Fruit fly (Drosophila melanogaster) whole organism, prepupa: ENCODE measurements around the gene SC35.
A peak's percentile ranks its signal among the peaks of the same experiment; 100 is the strongest.

Source experiments
- CG10631 ChIP-seq: fragments of 200-800 bp; sonication (Bioruptor generic); optimal IDR thresholded peaks from 2 replicates; lab custom pipeline; 2016; ENCODE audit warnings: missing biosample characterization, missing genetic modification characterization
- CG11294 ChIP-seq: fragments of 200-800 bp; sonication (Bioruptor generic); IDR thresholded peaks from 2 replicates; pipeline ENCODE4 v1.3.6; 2022; ENCODE audit warnings: missing biosample characterization, missing genetic modification characterization
- CG11762 ChIP-seq: fragments of 200-800 bp; sonication (Bioruptor generic); optimal IDR thresholded peaks from 3 replicates; lab custom pipeline; 2016; ENCODE audit warnings: missing biosample characterization, missing genetic modification characterization; ENCODE audit not compliant: insufficient read depth
- CG11902 ChIP-seq: fragments of 200-800 bp; sonication (Bioruptor generic); optimal IDR thresholded peaks from 3 replicates; lab custom pipeline; 2016; ENCODE audit warnings: missing biosample characterization, missing genetic modification characterization
- CG15336 ChIP-seq: fragments of 200-800 bp; sonication (Bioruptor generic); IDR thresholded peaks from 2 replicates; pipeline ENCODE4 v1.3.6; 2022; ENCODE audit warnings: missing biosample characterization, missing genetic modification characterization
- CG1621 ChIP-seq: fragments of 200-800 bp; sonication (Bioruptor generic); optimal IDR thresholded peaks from 3 replicates; lab custom pipeline; 2018; ENCODE audit warnings: missing biosample characterization, mild to moderate bottlenecking, missing genetic modification characterization
- CG16779 ChIP-seq: fragments of 200-800 bp; sonication (Bioruptor generic); optimal IDR thresholded peaks from 3 replicates; lab custom pipeline; 2017; ENCODE audit warnings: missing biosample characterization, mild to moderate bottlenecking, missing genetic modification characterization
- CG31627 ChIP-seq: fragments of 200-800 bp; sonication (Bioruptor generic); optimal IDR thresholded peaks from 3 replicates; lab custom pipeline; 2016; ENCODE audit warnings: missing biosample characterization, missing genetic modification characterization
- CG32006 ChIP-seq: fragments of 200-800 bp; sonication (Bioruptor generic); optimal IDR thresholded peaks from 3 replicates; lab custom pipeline; 2017; ENCODE audit warnings: missing biosample characterization, mild to moderate bottlenecking, missing genetic modification characterization
- CG34406 ChIP-seq: fragments of 200-800 bp; sonication (Bioruptor generic); optimal IDR thresholded peaks from 3 replicates; lab custom pipeline; 2016; ENCODE audit warnings: missing biosample characterization, missing genetic modification characterization
- CG3919 ChIP-seq: fragments of 200-800 bp; sonication (Bioruptor generic); optimal IDR thresholded peaks from 3 replicates; lab custom pipeline; 2016; ENCODE audit warnings: missing biosample characterization, missing genetic modification characterization
- CG4318 ChIP-seq: fragments of 200-800 bp; sonication (Bioruptor generic); optimal IDR thresholded peaks from 3 replicates; lab custom pipeline; 2017; ENCODE audit warnings: missing biosample characterization, mild to moderate bottlenecking, missing genetic modification characterization
- CG6163 ChIP-seq: fragments of 200-800 bp; sonication (Bioruptor generic); IDR thresholded peaks from 3 replicates; pipeline ENCODE4 v1.3.6; 2022; ENCODE audit warnings: missing biosample characterization, missing genetic modification characterization
- CG6792 ChIP-seq: fragments of 200-800 bp; sonication (Bioruptor generic); optimal IDR thresholded peaks from 3 replicates; lab custom pipeline; 2016; ENCODE audit warnings: missing biosample characterization, missing genetic modification characterization
- CG6808 ChIP-seq: fragments of 200-800 bp; sonication (Bioruptor generic); optimal IDR thresholded peaks from 3 replicates; lab custom pipeline; 2017; ENCODE audit warnings: missing biosample characterization, missing genetic modification characterization, mild to moderate bottlenecking, moderate library complexity, missing genetic modification reagents
- CG6854 ChIP-seq: fragments of 200-800 bp; sonication (Bioruptor generic); optimal IDR thresholded peaks from 2 replicates; lab custom pipeline; 2017; ENCODE audit warnings: missing biosample characterization, mild to moderate bottlenecking, missing genetic modification characterization
- CG8119 ChIP-seq: fragments of 200-800 bp; sonication (Bioruptor generic); IDR thresholded peaks from 3 replicates; pipeline ENCODE4 v1.3.6; 2022; ENCODE audit warnings: missing biosample characterization, missing genetic modification characterization
- CG8632 ChIP-seq: fragments of 200-800 bp; sonication (Bioruptor generic); optimal IDR thresholded peaks from 3 replicates; lab custom pipeline; 2016; ENCODE audit warnings: missing biosample characterization, missing genetic modification characterization
- CG9139 ChIP-seq: fragments of 200-800 bp; sonication (Bioruptor generic); optimal IDR thresholded peaks from 3 replicates; lab custom pipeline; 2017; ENCODE audit warnings: missing biosample characterization, mild to moderate bottlenecking, missing genetic modification characterization
- Eip75B ChIP-seq: fragments of 200-800 bp; sonication (Bioruptor generic); optimal IDR thresholded peaks from 3 replicates; lab custom pipeline; 2016; ENCODE audit warnings: missing biosample characterization, missing genetic modification characterization
- Eip78C ChIP-seq: fragments of 200-800 bp; sonication (Bioruptor generic); peaks from one replicate; lab custom pipeline; 2016; ENCODE audit warnings: missing biosample characterization, missing genetic modification characterization
- Eip93F ChIP-seq: fragments of 200-800 bp; sonication (Bioruptor generic); optimal IDR thresholded peaks from 2 replicates; lab custom pipeline; 2016; ENCODE audit warnings: missing biosample characterization, mild to moderate bottlenecking, missing genetic modification characterization
- Ets96B ChIP-seq: fragments of 200-800 bp; optimal IDR thresholded peaks from 2 replicates; lab custom pipeline; 2019; ENCODE audit warnings: missing biosample characterization, mild to moderate bottlenecking, missing genetic modification characterization, moderate library complexity
- Gug ChIP-seq: fragments of 200-800 bp; sonication (Bioruptor generic); IDR thresholded peaks from 2 replicates; pipeline ENCODE4 v1.3.6; 2022; ENCODE audit warnings: missing biosample characterization, missing genetic modification characterization
- Hr4 ChIP-seq: fragments of 200-800 bp; sonication (Bioruptor generic); optimal IDR thresholded peaks from 3 replicates; lab custom pipeline; 2016; ENCODE audit warnings: missing biosample characterization, missing genetic modification characterization
- Lpt ChIP-seq: fragments of 200-800 bp; sonication (Bioruptor generic); optimal IDR thresholded peaks from 3 replicates; lab custom pipeline; 2016; ENCODE audit warnings: missing biosample characterization, missing genetic modification characterization
- Met ChIP-seq: fragments of 200-800 bp; sonication (Bioruptor generic); optimal IDR thresholded peaks from 3 replicates; lab custom pipeline; 2016; ENCODE audit warnings: missing biosample characterization, missing genetic modification characterization
- Sox102F ChIP-seq: fragments of 200-800 bp; sonication (Bioruptor generic); optimal IDR thresholded peaks from 2 replicates; lab custom pipeline; 2016; ENCODE audit warnings: missing biosample characterization, mild to moderate bottlenecking, missing genetic modification characterization
- Sox14 ChIP-seq: fragments of 200-800 bp; sonication (Bioruptor generic); optimal IDR thresholded peaks from 3 replicates; lab custom pipeline; 2016; ENCODE audit warnings: missing biosample characterization, missing genetic modification characterization
- Sox15 ChIP-seq: fragments of 200-800 bp; sonication (Bioruptor generic); optimal IDR thresholded peaks from 3 replicates; lab custom pipeline; 2016; ENCODE audit warnings: missing biosample characterization, missing genetic modification characterization
- achi ChIP-seq: fragments of 200-800 bp; sonication (Bioruptor generic); optimal IDR thresholded peaks from 3 replicates; lab custom pipeline; 2016; ENCODE audit warnings: missing biosample characterization, missing genetic modification characterization
- acj6 ChIP-seq: fragments of 200-800 bp; sonication (Bioruptor generic); optimal IDR thresholded peaks from 3 replicates; lab custom pipeline; 2016; ENCODE audit warnings: missing biosample characterization, missing genetic modification characterization
- cyc ChIP-seq: fragments of 200-800 bp; sonication (Bioruptor generic); optimal IDR thresholded peaks from 3 replicates; lab custom pipeline; 2016; ENCODE audit warnings: missing biosample characterization, missing genetic modification characterization
- dac ChIP-seq: fragments of 200-800 bp; sonication (Bioruptor generic); optimal IDR thresholded peaks from 2 replicates; lab custom pipeline; 2017; ENCODE audit warnings: missing biosample characterization, mild to moderate bottlenecking, missing genetic modification characterization
- dsx ChIP-seq: fragments of 200-800 bp; optimal IDR thresholded peaks from 3 replicates; lab custom pipeline; 2019; ENCODE audit warnings: missing biosample characterization, mild to moderate bottlenecking, missing genetic modification characterization, moderate library complexity; ENCODE audit not compliant: poor library complexity, severe bottlenecking
- eg ChIP-seq: fragments of 200-800 bp; sonication (Bioruptor generic); IDR thresholded peaks from 3 replicates; pipeline ENCODE4 v1.3.6; 2022; ENCODE audit warnings: missing biosample characterization, missing genetic modification characterization
- esn ChIP-seq: fragments of 200-800 bp; sonication (Bioruptor generic); optimal IDR thresholded peaks from 2 replicates; lab custom pipeline; 2016; ENCODE audit warnings: missing biosample characterization, mild to moderate bottlenecking, missing genetic modification characterization, moderate library complexity
- fd59A ChIP-seq: fragments of 200-800 bp; sonication (Bioruptor generic); optimal IDR thresholded peaks from 2 replicates; lab custom pipeline; 2017; ENCODE audit warnings: missing biosample characterization, mild to moderate bottlenecking, missing genetic modification characterization, missing genetic modification reagents
- fd85E ChIP-seq: fragments of 200-800 bp; sonication (Bioruptor generic); optimal IDR thresholded peaks from 3 replicates; lab custom pipeline; 2016; ENCODE audit warnings: missing biosample characterization, missing genetic modification characterization
- fkh ChIP-seq: fragments of 200-800 bp; sonication (Bioruptor generic); optimal IDR thresholded peaks from 3 replicates; lab custom pipeline; 2017; ENCODE audit warnings: missing biosample characterization, mild to moderate bottlenecking, missing genetic modification characterization, moderate library complexity
- lz ChIP-seq: fragments of 200-800 bp; sonication (Bioruptor generic); optimal IDR thresholded peaks from 3 replicates; lab custom pipeline; 2016; ENCODE audit warnings: missing biosample characterization, missing genetic modification characterization
- net ChIP-seq: fragments of 200-800 bp; sonication (Bioruptor generic); optimal IDR thresholded peaks from 3 replicates; lab custom pipeline; 2016; ENCODE audit warnings: missing biosample characterization, missing genetic modification characterization
- pdm3 ChIP-seq: fragments of 200-800 bp; sonication (Bioruptor generic); optimal IDR thresholded peaks from 3 replicates; lab custom pipeline; 2016; ENCODE audit warnings: missing biosample characterization, missing genetic modification characterization
- salr ChIP-seq, 2 experiments: fragments of 200-800 bp; sonication (Bioruptor generic); optimal IDR thresholded peaks; 3 replicates each; lab custom pipeline; 2016 to 2018; ENCODE audit warnings: missing biosample characterization in 2 of 2, missing genetic modification characterization in 2 of 2, mild to moderate bottlenecking in 1 of 2
- spab ChIP-seq: fragments of 200-800 bp; sonication (Bioruptor generic); optimal IDR thresholded peaks from 2 replicates; lab custom pipeline; 2017; ENCODE audit warnings: missing biosample characterization, mild to moderate bottlenecking, missing genetic modification characterization, missing genetic modification reagents
- ss ChIP-seq, 2 experiments: fragments of 200-800 bp; sonication (Bioruptor generic); optimal IDR thresholded peaks; 2 replicates in 1 of 2; 3 replicates in 1 of 2; lab custom pipeline; 2017 to 2018; ENCODE audit warnings: mild to moderate bottlenecking in 2 of 2, missing biosample characterization in 2 of 2, missing genetic modification characterization in 2 of 2, moderate library complexity in 1 of 2
- svp ChIP-seq: fragments of 200-800 bp; sonication (Bioruptor generic); peaks from one replicate; lab custom pipeline; 2016; ENCODE audit warnings: missing biosample characterization, missing genetic modification characterization
- topi ChIP-seq: fragments of 200-800 bp; sonication (Bioruptor generic); optimal IDR thresholded peaks from 3 replicates; lab custom pipeline; 2016; ENCODE audit warnings: missing biosample characterization, missing genetic modification characterization
- vri ChIP-seq: fragments of 200-800 bp; sonication (Bioruptor generic); optimal IDR thresholded peaks from 3 replicates; lab custom pipeline; 2016; ENCODE audit warnings: missing biosample characterization, mild to moderate bottlenecking, missing genetic modification characterization

The SC35 gene

DNA sequence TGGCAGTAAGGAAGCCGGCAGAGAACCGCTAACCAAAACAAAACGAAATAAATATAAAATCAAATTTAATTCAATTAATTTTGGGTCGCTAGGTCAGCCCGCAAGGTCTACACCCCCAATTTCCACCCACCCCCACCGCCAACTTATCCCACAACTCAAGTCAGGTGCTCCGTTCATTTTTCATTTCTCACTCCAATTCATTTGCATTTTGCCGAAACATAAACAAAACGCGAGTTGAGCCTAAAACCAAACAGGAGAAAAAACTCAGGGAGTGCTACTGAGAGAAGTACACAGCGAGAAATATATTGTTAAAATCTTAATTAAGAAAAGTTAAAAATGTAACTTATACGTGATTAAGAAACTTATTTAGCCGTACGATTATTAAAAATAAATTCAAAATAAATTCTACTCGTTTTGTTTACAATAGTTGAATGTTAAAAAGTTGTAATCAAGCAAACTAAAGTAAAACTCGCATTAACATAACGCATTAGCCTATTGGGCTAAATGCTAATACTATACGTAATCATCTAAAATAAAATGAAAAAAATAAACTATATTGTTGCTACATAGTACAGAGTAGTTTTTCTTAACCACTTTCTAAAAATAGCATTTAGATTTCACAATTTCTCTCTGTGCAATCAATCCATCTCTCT lies 18.9 kb downstream of the SC35 start (continued):
- no peak for TF ChIP-seq CG15336 (GFP tag; lab: Robert Waterston, UW)
- TF ChIP-seq CG8119 (GFP tag; lab: Robert Waterston, UW), result no peak

DNA sequence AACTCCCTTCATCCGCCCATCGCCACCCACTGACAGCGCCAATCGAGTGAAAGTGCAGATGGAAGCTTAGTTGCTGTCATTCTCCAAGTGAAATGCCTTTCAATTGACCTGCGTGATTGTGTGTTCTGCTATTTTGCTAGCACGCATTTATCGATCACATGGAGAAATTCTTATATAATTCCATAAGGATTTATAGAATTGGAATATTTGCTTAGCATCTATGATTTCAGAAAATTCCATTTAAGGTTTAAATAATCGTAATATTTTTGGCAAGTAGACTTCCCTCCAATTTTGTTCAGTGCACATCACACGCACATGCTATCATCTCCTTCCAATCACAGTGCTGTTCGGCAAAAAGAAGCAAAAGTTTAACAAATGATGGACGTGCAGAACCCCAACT lies 20.6 kb downstream of the SC35 start:
- no peak for TF ChIP-seq CG9139 (GFP tag; lab: Kevin White, UChicago)
- no peak for TF ChIP-seq CG4318
- no peak for TF ChIP-seq CG11902 (GFP tag; lab: Kevin White, UChicago)
- no peak for TF ChIP-seq net (GFP tag; lab: Kevin White, UChicago)
- no peak for TF ChIP-seq Sox15 (GFP tag; lab: Kevin White, UChicago)
- no peak for TF ChIP-seq spab (GFP tag; lab: Kevin White, UChicago)
- no peak for TF ChIP-seq salr (GFP tag; optimal IDR thresholded peaks at IDR 0.05; lab: Kevin White, UChicago)
- peak; percentile 43; the same call in 1 of the 3 replicates for TF ChIP-seq eg (GFP tag; lab: Robert Waterston, UW)
- TF ChIP-seq Met (GFP tag; lab: Kevin White, UChicago), result no peak
- no peak for TF ChIP-seq achi
- no peak for TF ChIP-seq CG6854 (GFP tag; lab: Kevin White, UChicago)
- no peak for TF ChIP-seq fd85E (GFP tag; lab: Kevin White, UChicago)
- TF ChIP-seq CG11762 (GFP tag; lab: Kevin White, UChicago), result no peak
- TF ChIP-seq CG11294, result no peak
- TF ChIP-seq CG15336 (GFP tag; lab: Robert Waterston, UW), result peak; percentile 44; the same call in 1 of the 2 replicates
- no peak for TF ChIP-seq Lpt (GFP tag; lab: Kevin White, UChicago)
- TF ChIP-seq dac, result no peak
- no peak for TF ChIP-seq CG31627 (GFP tag; lab: Kevin White, UChicago)
- peak; percentile 53 for TF ChIP-seq svp
- no peak for TF ChIP-seq CG1621 (tag; lab: Kevin White, UChicago)
- no peak for TF ChIP-seq CG6163 (GFP tag; lab: Robert Waterston, UW)
- no peak for TF ChIP-seq dsx (GFP tag; lab: Kevin White, UChicago)
- TF ChIP-seq topi, result no peak
- TF ChIP-seq CG8632 (GFP tag; lab: Kevin White, UChicago), result no peak
- TF ChIP-seq Eip93F (GFP tag; lab: Kevin White, UChicago), result no peak
- no peak for TF ChIP-seq Sox14 (GFP tag; lab: Kevin White, UChicago)
- TF ChIP-seq pdm3, result no peak
- TF ChIP-seq Ets96B (tag; lab: Kevin White, UChicago), result peak; percentile 16
- peak; percentile 7 for TF ChIP-seq esn (GFP tag; lab: Kevin White, UChicago)
- TF ChIP-seq acj6 (GFP tag; lab: Kevin White, UChicago), result no peak
- TF ChIP-seq Gug (GFP tag; lab: Robert Waterston, UW), result no peak
- TF ChIP-seq fkh, result no peak
- TF ChIP-seq Hr4 (GFP tag; lab: Kevin White, UChicago), result peak; percentile 32
- TF ChIP-seq cyc, result no peak
- peak; percentile 11 for TF ChIP-seq CG10631 (GFP tag; lab: Kevin White, UChicago)
- TF ChIP-seq CG6792 (GFP tag; lab: Kevin White, UChicago), result no peak
- peak; percentile 39 for TF ChIP-seq CG32006 (GFP tag; lab: Kevin White, UChicago)
- peak; percentile 46 for TF ChIP-seq Eip78C (GFP tag; lab: Kevin White, UChicago)
- no peak for TF ChIP-seq fd59A
- no peak for TF ChIP-seq Sox102F (GFP tag; lab: Kevin White, UChicago)
- no peak for TF ChIP-seq CG16779
- TF ChIP-seq CG6808 (GFP tag; lab: Kevin White, UChicago), result no peak
- TF ChIP-seq vri (GFP tag; lab: Kevin White, UChicago), result no peak
- no peak for TF ChIP-seq CG34406 (GFP tag; lab: Kevin White, UChicago)
- TF ChIP-seq CG3919 (GFP tag; lab: Kevin White, UChicago), result no peak
- no peak for TF ChIP-seq ss (GFP tag; optimal IDR thresholded peaks at IDR 0.05; lab: Kevin White, UChicago)
- TF ChIP-seq lz (GFP tag; lab: Kevin White, UChicago), result no peak
- TF ChIP-seq Eip75B (GFP tag; lab: Kevin White, UChicago), result no peak
- TF ChIP-seq CG8119 (GFP tag; lab: Robert Waterston, UW), result 0 out of 3 replicates have a peak, but pooled peaks have one; percentile 34
